Worm (Caenorhabditis elegans) whole organism, young adult: ENCODE results near the gene srt-56.
"Not testable (repeated sequence)": the region's sequence is repeated elsewhere in the genome, so short reads cannot be mapped to it uniquely, and the experiment has no call there.

Experiments used
- B0019.2 ChIP-seq: fragments of 200-800 bp; sonication (Bioruptor generic); conservative IDR thresholded peaks from 2 replicates; pipeline ENCODE4 v1.3.6; 2022; ENCODE audit warnings: missing genetic modification reagents, missing genetic modification characterization, missing compliant biosample characterization
- D2030.7 ChIP-seq: fragments of 200-800 bp; sonication (Bioruptor generic); IDR thresholded peaks from 2 replicates; pipeline ENCODE4 v1.3.6; 2022; ENCODE audit warnings: missing genetic modification reagents, missing genetic modification characterization, missing compliant biosample characterization
- F49E8.2 ChIP-seq: sonication (generic microtip); optimal IDR thresholded peaks from 3 replicates; lab custom pipeline; 2017; ENCODE audit warnings: missing genetic modification characterization, mild to moderate bottlenecking, missing compliant biosample characterization, antibody characterized with exemption, moderate library complexity; ENCODE audit not compliant: insufficient read depth
- F55B11.4 ChIP-seq: sonication (generic microtip); optimal IDR thresholded peaks from 2 replicates; lab custom pipeline; 2016; ENCODE audit warnings: missing compliant biosample characterization, missing genetic modification characterization, borderline replicate concordance; ENCODE audit not compliant: insufficient read depth
- F57A8.1 ChIP-seq: fragments of 200-800 bp; sonication (Bioruptor generic); optimal IDR thresholded peaks from 2 replicates; lab custom pipeline; 2018; ENCODE audit warnings: mild to moderate bottlenecking, missing genetic modification characterization, moderate library complexity, missing compliant biosample characterization
- F57C9.4 ChIP-seq: sonication (generic microtip); optimal IDR thresholded peaks from 2 replicates; lab custom pipeline; 2017; ENCODE audit warnings: mild to moderate bottlenecking, missing genetic modification characterization, missing compliant biosample characterization
- attf-3 ChIP-seq: fragments of 200-800 bp; sonication (Bioruptor generic); conservative IDR thresholded peaks from 2 replicates; pipeline ENCODE4 v1.3.6; 2022; ENCODE audit warnings: missing genetic modification reagents, missing genetic modification characterization, missing compliant biosample characterization
- attf-5 ChIP-seq: fragments of 200-800 bp; sonication (Bioruptor generic); optimal IDR thresholded peaks from 2 replicates; lab custom pipeline; 2018; ENCODE audit warnings: mild to moderate bottlenecking, missing genetic modification characterization, missing compliant biosample characterization
- bed-2 ChIP-seq: fragments of 200-800 bp; sonication (Bioruptor generic); IDR thresholded peaks from 2 replicates; pipeline ENCODE4 v1.3.6; 2022; ENCODE audit warnings: missing genetic modification reagents, missing genetic modification characterization, missing compliant biosample characterization
- ccch-3 ChIP-seq: fragments of 200-800 bp; sonication (Bioruptor generic); optimal IDR thresholded peaks from 2 replicates; lab custom pipeline; 2018; ENCODE audit warnings: mild to moderate bottlenecking, missing genetic modification characterization, missing compliant biosample characterization
- cebp-1 ChIP-seq, 2 experiments: fragments of 200-800 bp in 1 of 2; sonication (Bioruptor generic) in 1 of 2; sonication (generic microtip) in 1 of 2; IDR thresholded peaks in 1 of 2; optimal IDR thresholded peaks in 1 of 2; 2 replicates each; pipeline versions ENCODE4 v1.3.6 to Lab custom; 2017 to 2022; ENCODE audit warnings: missing compliant biosample characterization in 2 of 2, missing genetic modification characterization in 2 of 2, mild to moderate bottlenecking in 1 of 2, missing genetic modification reagents in 1 of 2, moderate library complexity in 1 of 2
- ceh-100 ChIP-seq: fragments of 200-800 bp; sonication (Bioruptor generic); IDR thresholded peaks from 2 replicates; pipeline ENCODE4 v1.3.6; 2022; ENCODE audit warnings: missing genetic modification reagents, missing genetic modification characterization, missing compliant biosample characterization
- ceh-58 ChIP-seq: fragments of 200-800 bp; sonication (Bioruptor generic); IDR thresholded peaks from 2 replicates; pipeline ENCODE4 v1.3.6; 2022; ENCODE audit warnings: missing genetic modification characterization, missing compliant biosample characterization
- die-1 ChIP-seq: sonication (generic microtip); optimal IDR thresholded peaks from 2 replicates; lab custom pipeline; 2016; ENCODE audit warnings: missing genotype, mild to moderate bottlenecking, missing genetic modification characterization, missing compliant biosample characterization
- hlh-12 ChIP-seq: sonication (generic microtip); optimal IDR thresholded peaks from 2 replicates; lab custom pipeline; 2016; ENCODE audit warnings: missing genetic modification characterization, missing compliant biosample characterization
- hlh-26 ChIP-seq: fragments of 200-800 bp; sonication (Bioruptor generic); conservative IDR thresholded peaks from 2 replicates; pipeline ENCODE4 v1.3.6; 2022; ENCODE audit warnings: missing genetic modification reagents, missing genetic modification characterization, missing compliant biosample characterization
- hmg-1.2 ChIP-seq: fragments of 200-800 bp; sonication (Bioruptor generic); IDR thresholded peaks from 2 replicates; pipeline ENCODE4 v1.3.6; 2022; ENCODE audit warnings: missing genetic modification reagents, missing genetic modification characterization, missing compliant biosample characterization
- hmg-20 ChIP-seq: fragments of 200-800 bp; sonication (Bioruptor generic); IDR thresholded peaks from 2 replicates; pipeline ENCODE4 v1.3.6; 2022; ENCODE audit warnings: missing genetic modification reagents, missing genetic modification characterization, missing compliant biosample characterization
- let-607 ChIP-seq, 2 experiments: fragments of 200-800 bp in 1 of 2; sonication (Bioruptor generic) in 1 of 2; sonication (generic microtip) in 1 of 2; optimal IDR thresholded peaks; 2 replicates each; lab custom pipeline; 2016 to 2018; ENCODE audit warnings: mild to moderate bottlenecking in 2 of 2, missing compliant biosample characterization in 2 of 2, missing genetic modification characterization in 2 of 2, moderate library complexity in 2 of 2, missing genotype in 1 of 2
- lin-26 ChIP-seq: fragments of 200-800 bp; sonication (Bioruptor generic); IDR thresholded peaks from 2 replicates; pipeline ENCODE4 v1.3.6; 2022; ENCODE audit warnings: missing genetic modification reagents, missing genetic modification characterization, missing compliant biosample characterization
- lsy-27 ChIP-seq: sonication (generic microtip); optimal IDR thresholded peaks from 2 replicates; lab custom pipeline; 2017; ENCODE audit warnings: missing genetic modification characterization, mild to moderate bottlenecking, missing compliant biosample characterization, antibody characterized with exemption, missing genotype, borderline replicate concordance; ENCODE audit not compliant: insufficient read depth
- mcd-1 ChIP-seq: fragments of 200-800 bp; sonication (Bioruptor generic); IDR thresholded peaks from 2 replicates; pipeline ENCODE4 v1.3.6; 2022; ENCODE audit warnings: missing genetic modification reagents, missing genetic modification characterization, missing compliant biosample characterization
- nfya-1 ChIP-seq: sonication (generic microtip); optimal IDR thresholded peaks from 2 replicates; lab custom pipeline; 2017; ENCODE audit warnings: antibody characterized with exemption, missing compliant biosample characterization, missing genetic modification characterization, borderline replicate concordance; ENCODE audit not compliant: insufficient read depth
- nfyb-1 ChIP-seq: fragments of 200-800 bp; sonication (Bioruptor generic); IDR thresholded peaks from 2 replicates; pipeline ENCODE4 v1.3.6; 2022; ENCODE audit warnings: missing genetic modification reagents, missing genetic modification characterization, missing compliant biosample characterization
- pbrm-1 ChIP-seq: fragments of 200-800 bp; sonication (Bioruptor generic); IDR thresholded peaks from 2 replicates; pipeline ENCODE4 v1.3.6; 2022; ENCODE audit warnings: missing genetic modification reagents, missing genetic modification characterization, missing compliant biosample characterization
- pha-4 ChIP-seq: fragments of 150-350 bp; sonication (generic microtip); optimal IDR thresholded peaks from 2 replicates; lab custom pipeline; 2014; ENCODE audit warnings: missing biosample characterization, missing genetic modification reagents, missing genetic modification characterization
- rec-8 ChIP-seq, 2 experiments: sonication (generic microtip); optimal IDR thresholded peaks; 2 replicates each; lab custom pipeline; 2016; ENCODE audit warnings: mild to moderate bottlenecking in 2 of 2, missing genetic modification characterization in 2 of 2, missing genetic modification reagents in 2 of 2, missing genotype in 2 of 2, missing biosample characterization in 1 of 2, missing compliant biosample characterization in 1 of 2, moderate library complexity in 1 of 2
- snpc-1.3 ChIP-seq: sonication (generic microtip); optimal IDR thresholded peaks from 2 replicates; lab custom pipeline; 2017; ENCODE audit warnings: missing genetic modification characterization, mild to moderate bottlenecking, missing compliant biosample characterization, antibody characterized with exemption, moderate library complexity, missing genotype, missing genetic modification reagents; ENCODE audit not compliant: insufficient read depth
- snpc-4 ChIP-seq, 5 experiments: fragments of 150-350 bp in 1 of 5; sonication (generic microtip) in 4 of 5; optimal IDR thresholded peaks; 2 replicates each; lab custom pipeline; 2014 to 2018; ENCODE audit warnings: missing genetic modification characterization in 5 of 5, missing biosample characterization in 3 of 5, antibody characterized with exemption in 2 of 5, mild to moderate bottlenecking in 2 of 5, missing compliant biosample characterization in 2 of 5, missing genotype in 2 of 5, moderate library complexity in 2 of 5, missing genetic modification reagents in 1 of 5
- sptf-2 ChIP-seq: fragments of 200-800 bp; sonication (Bioruptor generic); optimal IDR thresholded peaks from 2 replicates; lab custom pipeline; 2018; ENCODE audit warnings: mild to moderate bottlenecking, missing genetic modification characterization, missing compliant biosample characterization
- tlf-1 ChIP-seq: fragments of 200-800 bp; sonication (Bioruptor generic); optimal IDR thresholded peaks from 2 replicates; lab custom pipeline; 2018; ENCODE audit warnings: mild to moderate bottlenecking, missing genetic modification characterization, missing compliant biosample characterization
- ztf-22 ChIP-seq: fragments of 200-800 bp; sonication (Bioruptor generic); optimal IDR thresholded peaks from 2 replicates; lab custom pipeline; 2018; ENCODE audit warnings: mild to moderate bottlenecking, missing genetic modification characterization, moderate library complexity, missing compliant biosample characterization

Gene srt-56

DNA sequence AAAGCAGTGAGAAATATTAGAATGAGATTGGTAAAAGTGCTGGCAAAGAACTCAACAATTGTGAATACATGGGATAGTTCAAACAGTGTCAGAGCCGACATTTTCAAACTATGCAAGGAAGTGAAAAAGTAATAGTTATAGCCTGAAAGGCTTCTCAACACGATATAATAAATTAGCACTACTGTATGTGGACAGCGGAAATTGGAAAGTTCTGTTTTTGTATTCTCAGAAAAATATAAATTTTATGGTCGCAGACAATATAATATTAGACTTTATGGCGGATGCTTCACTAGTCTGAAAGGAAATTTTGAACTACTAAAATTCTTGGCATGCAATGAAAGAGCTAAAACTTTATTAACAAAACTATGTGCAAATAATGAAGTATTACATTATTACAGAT, 15.8 kb downstream of the srt-56 start, which contains the start of gene str-69:
Gene str-69, minus strand, starts transcription at position 101 of the 400 bp plus-strand sequence.
- TF ChIP-seq hmg-20 (GFP tag; lab: Robert Waterston, UW) (no peak), lin-26 (no peak), F55B11.4 (tag; lab: Kevin White, UChicago) (no peak), pbrm-1 (GFP tag; lab: Robert Waterston, UW) (no peak), die-1 (tag; lab: Kevin White, UChicago) (no peak), mcd-1 (GFP tag; lab: Robert Waterston, UW) (no peak), F57C9.4 (tag; lab: Kevin White, UChicago) (no peak), nfya-1 (tag; lab: Kevin White, UChicago) (no peak), hlh-26 (no peak), ceh-100 (GFP tag; lab: Robert Waterston, UW) (no peak), attf-3 (GFP tag; lab: Robert Waterston, UW) (no peak)
- TF ChIP-seq, all 124 proteins: peak for 0

- TF ChIP-seq cebp-1 (GFP tag; IDR thresholded peaks at IDR 0.05; lab: Robert Waterston, UW) (no peak), cebp-1 (tag; optimal IDR thresholded peaks at IDR 0.05; lab: Kevin White, UChicago) (no peak), attf-5 (GFP tag; lab: Kevin White, UChicago) (no peak), bed-2 (GFP tag; lab: Robert Waterston, UW) (no peak), let-607 (tag; optimal IDR thresholded peaks at IDR 0.05; lab: Kevin White, UChicago) (no peak), D2030.7 (GFP tag; lab: Robert Waterston, UW) (no peak), sptf-2 (GFP tag; lab: Kevin White, UChicago) (no peak), snpc-1.3 (no peak), ccch-3 (GFP tag; lab: Kevin White, UChicago) (no peak), hlh-12 (tag; lab: Kevin White, UChicago) (no peak), ztf-22 (no peak), F49E8.2 (tag; lab: Kevin White, UChicago) (no peak), lsy-27 (tag; lab: Kevin White, UChicago) (no peak), nfyb-1 (GFP tag; lab: Robert Waterston, UW) (no peak), F57A8.1 (GFP tag; lab: Kevin White, UChicago) (no peak), pha-4 (tag; lab: Kevin White, UChicago) (no peak), ceh-58 (GFP tag; lab: Robert Waterston, UW) (no peak), rec-8 (tag; optimal IDR thresholded peaks at IDR 0.05; lab: Kevin White, UChicago) (no peak)
Observed at ce11 chrV:3104134-3104533, 17.5 kb downstream of the srt-56 start, which contains the start of gene str-66. str-66 (minus strand) TSS chrV:3104234.

ce11 chrV:3102049-3102448, 19.6 kb downstream of the srt-56 start, which contains the start of gene Y73C8C.4:
Y73C8C.4 (minus strand) TSS chrV:3102149.
- TF ChIP-seq tlf-1 (GFP tag; lab: Kevin White, UChicago); B0019.2 (GFP tag; lab: Robert Waterston, UW); hmg-1.2 (GFP tag; lab: Robert Waterston, UW): not testable (repeated sequence)

DNA sequence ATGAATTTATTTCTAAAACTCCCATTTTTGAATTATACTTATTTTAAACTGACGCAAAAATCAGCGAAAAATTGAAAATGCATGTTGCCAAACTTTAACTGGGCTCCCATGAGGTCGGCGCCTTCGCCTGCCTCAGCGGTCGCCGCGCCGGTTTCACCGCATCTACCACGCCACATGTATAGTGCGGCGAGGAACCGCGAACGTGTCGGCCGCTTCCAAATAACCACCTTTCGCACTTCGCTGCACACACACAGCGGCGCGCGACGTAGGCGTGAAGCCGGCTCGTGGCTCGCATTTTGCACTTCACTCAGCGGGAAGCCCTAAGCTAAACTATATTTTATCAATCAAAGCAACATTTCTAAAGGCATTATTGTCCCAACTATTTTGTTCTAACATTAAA, 21.1 kb downstream of the srt-56 start:
- no peak for TF ChIP-seq B0019.2 (GFP tag; lab: Robert Waterston, UW)
- no peak for TF ChIP-seq snpc-4 (GFP tag; optimal IDR thresholded peaks at IDR 0.05; lab: Kevin White, UChicago)
- TF ChIP-seq snpc-4 (tag; optimal IDR thresholded peaks at IDR 0.05; lab: Kevin White, UChicago), result peak in 1 of 4 experiments; percentile 53
- TF ChIP-seq, all 124 proteins: peak for 1
